Worm (Caenorhabditis elegans): ENCODE measurements around the gene F38A5.6.
"Not testable (repeated sequence)": the region's sequence is repeated elsewhere in the genome, so short reads cannot be mapped to it uniquely, and the experiment has no call there.

Gene F38A5.6

DNA sequence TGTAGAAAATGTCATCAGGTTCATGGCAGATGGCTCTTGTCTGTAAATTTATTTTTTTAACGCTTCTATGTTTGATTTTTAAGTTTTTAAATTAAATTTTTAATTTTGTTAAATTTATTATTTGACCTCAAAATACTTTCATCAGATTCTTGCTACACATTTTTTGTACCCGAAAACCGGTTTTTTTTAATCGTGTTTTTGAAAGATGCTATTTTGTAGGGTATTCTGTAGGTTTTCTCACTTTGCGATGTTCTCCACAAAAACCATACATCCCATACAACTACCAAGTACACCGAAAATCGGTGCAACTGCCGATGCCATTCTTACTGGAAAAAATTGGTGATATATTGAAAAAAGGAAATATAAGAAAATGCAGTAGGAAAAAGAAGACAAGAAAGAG, 8.7 kb upstream of the F38A5.6 start, which contains the start of gene nstp-2:
Gene nstp-2, minus strand, starts transcription at position 326 of the 400 bp plus-strand sequence.
- TF ChIP-seq ets-7 (tag; optimal IDR thresholded peaks at IDR 0.05) (no peak), tbx-11 (GFP tag; IDR thresholded peaks at IDR 0.05) (no peak), hnd-1 (tag; optimal IDR thresholded peaks at IDR 0.05) (no peak), ceh-36 (tag; optimal IDR thresholded peaks at IDR 0.05) (no peak), tbx-37 (GFP tag; conservative IDR thresholded peaks at IDR 0.05) (no peak), hmg-4 (GFP tag; optimal IDR thresholded peaks at IDR 0.05) (no peak), F13C5.2 (tag; optimal IDR thresholded peaks at IDR 0.05) (no peak), tra-4 (tag; optimal IDR thresholded peaks at IDR 0.05) (no peak)

DNA sequence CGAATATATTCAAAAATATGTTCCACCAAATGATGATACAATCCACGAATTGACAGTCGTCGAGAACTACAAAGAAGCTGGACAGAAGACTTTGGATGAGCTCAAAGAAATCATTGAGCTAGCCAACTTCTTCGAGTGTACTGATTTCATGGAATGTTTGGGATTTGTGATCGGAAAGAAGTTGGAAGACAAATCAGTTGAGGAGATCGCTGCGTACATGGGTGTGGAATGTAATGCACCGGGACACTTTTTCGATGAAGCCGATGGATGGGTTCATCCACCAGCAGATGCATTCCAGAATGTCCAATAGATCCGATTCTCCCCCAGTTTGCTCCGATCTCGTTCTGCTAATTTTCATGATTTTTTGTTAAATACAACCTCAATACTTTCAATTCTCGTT, 6.4 kb upstream of the F38A5.6 start:
- TF ChIP-seq hmg-4 (GFP tag; optimal IDR thresholded peaks at IDR 0.05) (no peak), pes-1 (GFP tag; IDR thresholded peaks at IDR 0.05) (no peak), ets-7 (tag; optimal IDR thresholded peaks at IDR 0.05) (no peak), F13C5.2 (tag; optimal IDR thresholded peaks at IDR 0.05) (no peak), aly-1 (tag; optimal IDR thresholded peaks at IDR 0.05) (no peak), flt-1 (GFP tag; IDR thresholded peaks at IDR 0.05) (no peak), hmbx-1 (tag; optimal IDR thresholded peaks at IDR 0.05) (no peak), ceh-13 (GFP tag; optimal IDR thresholded peaks at IDR 0.05) (no peak), tra-4 (tag; optimal IDR thresholded peaks at IDR 0.05) (no peak), tbx-11 (GFP tag; IDR thresholded peaks at IDR 0.05) (no peak), tbx-37 (GFP tag; conservative IDR thresholded peaks at IDR 0.05) (no peak), sea-1 (GFP tag; conservative IDR thresholded peaks at IDR 0.05) (no peak)

DNA sequence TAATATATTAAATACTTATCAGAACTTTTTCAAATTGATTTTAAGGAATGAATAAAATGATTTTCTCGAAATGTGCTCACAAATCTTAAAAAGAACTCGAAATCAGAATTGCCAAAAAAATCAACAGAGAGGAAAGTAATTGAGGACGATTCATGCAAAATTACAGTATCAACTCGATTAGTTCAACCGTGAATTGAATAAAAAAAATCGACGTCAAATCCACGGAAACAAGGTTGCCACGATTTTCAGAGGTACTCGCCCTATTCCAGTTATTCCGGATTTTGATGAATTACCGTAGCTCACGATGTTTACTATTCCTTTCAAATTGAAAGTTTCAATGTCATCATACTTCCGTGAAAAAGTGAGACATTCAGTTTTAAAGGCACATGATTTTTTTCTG, 5.2 kb upstream of the F38A5.6 start, which contains the start of gene F15B10.3:
Gene F15B10.3, plus strand, starts transcription at position 301 of the 400 bp plus-strand sequence.
- TF ChIP-seq ceh-13 (GFP tag; optimal IDR thresholded peaks at IDR 0.05), result no peak

DNA sequence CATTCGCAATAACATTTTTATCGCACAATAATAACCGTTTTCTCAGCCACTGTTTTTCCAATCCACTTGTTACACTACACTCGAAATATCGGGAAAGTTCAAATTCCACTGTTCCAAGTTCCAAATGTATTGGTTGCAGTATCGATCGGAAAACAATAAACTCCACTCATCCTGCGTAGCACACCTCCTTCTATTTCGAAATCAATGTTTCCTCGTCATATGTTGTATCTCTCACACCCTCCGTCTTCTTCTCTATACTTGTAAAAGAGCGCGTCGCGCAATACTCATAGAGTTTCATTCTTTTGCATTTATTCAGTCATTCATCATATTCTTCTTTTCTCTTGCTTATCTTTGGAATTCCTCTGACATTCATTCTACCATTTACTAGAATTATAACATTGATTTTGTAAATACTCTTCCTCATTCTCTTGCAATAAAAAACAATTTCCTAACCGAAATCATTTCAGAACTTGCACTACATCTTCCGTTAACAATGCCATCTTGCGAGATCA, 4.1 kb upstream of the F38A5.6 start, which contains the start of gene sup-36:
Gene sup-36, plus strand, starts transcription at position 462 of the 512 bp plus-strand sequence.
- TF ChIP-seq hmg-4 (GFP tag; optimal IDR thresholded peaks at IDR 0.05) (no peak), ama-1 (optimal IDR thresholded peaks at IDR 0.05) (no peak), sea-1 (GFP tag; conservative IDR thresholded peaks at IDR 0.05) (no peak), tbx-11 (GFP tag; IDR thresholded peaks at IDR 0.05) (no peak), aly-1 (tag; optimal IDR thresholded peaks at IDR 0.05) (no peak), F13C5.2 (tag; optimal IDR thresholded peaks at IDR 0.05) (no peak)

DNA sequence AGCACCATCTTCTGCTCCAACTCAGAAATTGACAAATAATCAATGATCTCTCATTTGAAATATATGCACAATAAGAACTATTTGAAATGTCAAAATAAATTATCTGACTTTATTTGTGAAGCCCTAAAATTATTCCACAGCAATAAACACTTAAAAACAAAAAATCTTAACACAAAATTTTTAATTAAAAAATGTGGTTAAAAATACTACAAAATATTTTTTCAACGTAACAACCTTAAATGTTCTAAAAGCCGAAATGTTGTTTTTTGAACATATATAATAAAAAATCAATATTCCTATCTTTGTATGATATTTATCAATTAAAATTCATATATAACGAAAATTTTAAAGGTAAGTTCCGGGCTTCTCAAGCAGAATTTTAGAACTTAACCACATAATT, 2.2 kb upstream of the F38A5.6 start, which contains the start of gene F38A5.8:
Gene F38A5.8, plus strand, starts transcription at position 301 of the 400 bp plus-strand sequence.
- no peak for TF ChIP-seq sea-1 (GFP tag; conservative IDR thresholded peaks at IDR 0.05)
- TF ChIP-seq ets-7 (tag; optimal IDR thresholded peaks at IDR 0.05), result no peak
- TF ChIP-seq tbx-37 (GFP tag; conservative IDR thresholded peaks at IDR 0.05), result no peak
- no peak for TF ChIP-seq ceh-36 (tag; optimal IDR thresholded peaks at IDR 0.05)
- TF ChIP-seq hnd-1 (tag; optimal IDR thresholded peaks at IDR 0.05), result no peak
- no peak for TF ChIP-seq aly-1 (tag; optimal IDR thresholded peaks at IDR 0.05)
- TF ChIP-seq ceh-13 (GFP tag; optimal IDR thresholded peaks at IDR 0.05), result no peak
- no peak for TF ChIP-seq hmbx-1 (tag; optimal IDR thresholded peaks at IDR 0.05)
- TF ChIP-seq tbx-11 (GFP tag; IDR thresholded peaks at IDR 0.05), result no peak

DNA sequence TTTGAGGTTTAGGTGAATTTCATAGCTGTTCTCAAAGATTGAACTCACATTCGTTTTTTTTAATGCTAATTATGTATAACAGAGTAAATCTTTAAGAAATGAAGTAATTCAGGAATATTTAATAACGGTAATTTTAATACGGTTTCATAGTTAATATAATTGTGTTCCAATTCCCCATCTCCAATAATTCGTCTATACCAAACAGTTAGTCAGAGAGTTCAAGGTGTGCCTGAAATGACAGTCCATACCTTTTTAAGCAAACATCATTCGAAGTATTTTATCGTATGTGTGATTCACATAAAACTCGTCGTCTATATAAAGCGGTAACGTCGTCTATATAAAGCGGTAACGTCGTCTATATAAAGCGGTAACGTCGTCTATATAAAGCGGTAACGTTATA, 1.5 kb upstream of the F38A5.6 start, which contains the start of gene nspb-5:
Gene nspb-5, plus strand, starts transcription at position 301 of the 400 bp plus-strand sequence.
- TF ChIP-seq tra-4 (tag; optimal IDR thresholded peaks at IDR 0.05); flt-1 (GFP tag; IDR thresholded peaks at IDR 0.05); ceh-13 (GFP tag; optimal IDR thresholded peaks at IDR 0.05): not testable (repeated sequence)

DNA sequence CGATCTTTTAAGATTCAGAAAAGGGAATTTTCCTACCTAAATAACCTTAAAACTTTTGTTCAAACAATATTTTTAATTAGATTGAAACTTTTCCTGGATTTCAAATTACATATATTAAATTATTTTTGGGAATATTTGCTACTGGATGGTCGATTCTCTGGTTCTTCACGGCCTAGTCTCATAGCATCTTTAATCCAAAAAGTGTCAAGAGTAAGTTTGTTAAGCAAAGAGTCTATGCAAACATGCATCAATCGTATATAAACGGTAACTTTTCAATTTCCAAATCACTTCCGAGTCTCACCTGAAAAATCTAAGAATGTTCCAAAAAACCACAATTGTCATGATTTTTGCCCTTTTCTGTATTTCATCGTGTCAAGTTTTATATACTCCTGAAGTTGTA, 720 bp upstream of the F38A5.6 start, which contains the start of gene nspb-4:
Gene nspb-4, plus strand, starts transcription at position 301 of the 400 bp plus-strand sequence.
- TF ChIP-seq aly-1 (tag; optimal IDR thresholded peaks at IDR 0.05); ama-1 (optimal IDR thresholded peaks at IDR 0.05); flt-1 (GFP tag; IDR thresholded peaks at IDR 0.05): not testable (repeated sequence)

DNA sequence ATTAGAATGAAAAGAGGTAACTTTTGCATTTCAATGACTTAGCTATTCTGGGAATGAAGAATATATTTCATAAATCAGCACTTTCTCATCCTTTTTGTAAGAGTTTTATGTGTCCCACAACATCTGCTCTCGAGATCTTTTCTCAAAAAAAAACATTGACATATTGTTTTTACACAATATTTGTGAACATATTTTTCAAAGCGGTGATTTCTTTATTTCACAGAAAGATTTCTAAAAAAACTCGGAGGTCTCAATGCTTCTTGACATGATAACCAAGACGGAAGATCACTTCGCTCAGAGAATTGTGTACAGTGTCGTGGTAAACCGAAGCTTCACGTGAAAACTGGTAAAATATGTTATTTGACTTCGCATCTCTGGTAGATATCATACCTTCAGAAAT, 1.3 kb downstream of the F38A5.6 start, which contains the start of gene F38A5.22:
Gene F38A5.22, minus strand, starts transcription at position 29 of the 400 bp plus-strand sequence.
- TF ChIP-seq hmg-4 (GFP tag; optimal IDR thresholded peaks at IDR 0.05), result no peak
- TF ChIP-seq B0310.2 (tag; optimal IDR thresholded peaks at IDR 0.05), result no peak
- TF ChIP-seq sea-1 (GFP tag; conservative IDR thresholded peaks at IDR 0.05), result no peak
- TF ChIP-seq ama-1 (optimal IDR thresholded peaks at IDR 0.05), result no peak
- TF ChIP-seq ceh-13 (GFP tag; optimal IDR thresholded peaks at IDR 0.05), result no peak
- TF ChIP-seq flt-1 (GFP tag; IDR thresholded peaks at IDR 0.05), result no peak
- TF ChIP-seq hmbx-1 (tag; optimal IDR thresholded peaks at IDR 0.05), result no peak
- TF ChIP-seq ceh-36 (tag; optimal IDR thresholded peaks at IDR 0.05), result no peak
- TF ChIP-seq aly-1 (tag; optimal IDR thresholded peaks at IDR 0.05), result no peak
- TF ChIP-seq hnd-1 (tag; optimal IDR thresholded peaks at IDR 0.05), result no peak
- TF ChIP-seq pes-1 (GFP tag; IDR thresholded peaks at IDR 0.05), result no peak
- TF ChIP-seq tbx-37 (GFP tag; conservative IDR thresholded peaks at IDR 0.05), result no peak
- no peak for TF ChIP-seq tra-4 (tag; optimal IDR thresholded peaks at IDR 0.05)
- TF ChIP-seq scrt-1 (GFP tag; IDR thresholded peaks at IDR 0.05), result no peak
- TF ChIP-seq F13C5.2 (tag; optimal IDR thresholded peaks at IDR 0.05), result no peak
- TF ChIP-seq tbx-11 (GFP tag; IDR thresholded peaks at IDR 0.05), result no peak
- no peak for TF ChIP-seq ets-7 (tag; optimal IDR thresholded peaks at IDR 0.05)

DNA sequence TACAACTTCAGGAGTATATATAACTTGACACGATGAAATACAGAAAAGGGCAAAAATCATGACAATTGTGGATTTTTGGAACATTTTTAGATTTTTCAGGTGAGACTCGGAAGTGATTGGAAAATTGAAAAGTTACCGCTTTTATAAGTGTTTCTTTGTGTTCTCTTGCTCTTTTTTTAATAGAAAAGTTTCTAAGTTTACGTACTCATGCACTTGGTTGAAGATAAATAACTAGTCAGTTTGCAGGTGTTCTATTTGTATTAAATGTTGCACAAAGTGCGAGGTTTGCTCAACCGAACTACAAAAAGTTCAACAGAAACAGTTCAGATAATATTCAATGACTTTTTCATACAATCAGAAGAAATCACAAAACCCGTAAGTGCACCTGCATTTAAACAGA, 2.3 kb downstream of the F38A5.6 start, which contains the start of gene nspb-3:
Gene nspb-3, minus strand, starts transcription at position 101 of the 400 bp plus-strand sequence.
- TF ChIP-seq ceh-13 (GFP tag; optimal IDR thresholded peaks at IDR 0.05); tbx-11 (GFP tag; IDR thresholded peaks at IDR 0.05); scrt-1 (GFP tag; IDR thresholded peaks at IDR 0.05): not testable (repeated sequence)

All from whole organism, early embryonic.